Fruit fly (Drosophila melanogaster) Kc167 (cell line): Measurements from ENCODE around the gene CG14269.

ENCODE experiments used
- Sin3A ChIP-seq: fragments of >200 bp; optimal IDR thresholded peaks from 2 replicates; lab custom pipeline; 2018; ENCODE audit warnings: missing external identifiers
- h ChIP-seq: fragments of >200 bp; optimal IDR thresholded peaks from 3 replicates; lab custom pipeline; 2018; ENCODE audit warnings: missing external identifiers
- psq ChIP-seq: fragments of >200 bp; optimal IDR thresholded peaks from 2 replicates; lab custom pipeline; 2017; ENCODE audit warnings: missing external identifiers
- ttk ChIP-seq: sonication (Bioruptor generic); optimal IDR thresholded peaks from 2 replicates; lab custom pipeline; 2017; ENCODE audit warnings: missing external identifiers

dm6 chrX:3411411-3411810 is 24.2 kb downstream of the CG14269 start:
- no peak for TF ChIP-seq h (lab: Kevin White, UChicago)
- TF ChIP-seq psq (lab: Kevin White, UChicago): no peak
- TF ChIP-seq ttk (lab: Kevin White, UChicago): no peak
- no peak for TF ChIP-seq Sin3A (lab: Kevin White, UChicago)
